Fruit fly (Drosophila melanogaster) whole organism, embryonic: ENCODE results near the gene Cul5.

Source experiments
- Antp ChIP-seq: fragments of 200-800 bp; sonication (Bioruptor generic); optimal IDR thresholded peaks from 3 replicates; lab custom pipeline; 2016; ENCODE audit warnings: missing biosample characterization, missing genetic modification characterization
- Atf6 ChIP-seq: fragments of 200-800 bp; sonication (Bioruptor generic); IDR thresholded peaks from 2 replicates; pipeline ENCODE4 v1.3.6; 2022; ENCODE audit warnings: missing biosample characterization, missing genetic modification characterization
- Bgb ChIP-seq: fragments of 200-800 bp; sonication (Bioruptor generic); IDR thresholded peaks from 2 replicates; pipeline ENCODE4 v1.3.6; 2022; ENCODE audit warnings: missing biosample characterization, missing genetic modification characterization; ENCODE audit not compliant: partially characterized antibody
- Bteb2 ChIP-seq: fragments of 200-800 bp; sonication (Bioruptor generic); optimal IDR thresholded peaks from 2 replicates; lab custom pipeline; 2016; ENCODE audit warnings: missing biosample characterization, missing genetic modification characterization
- CG10654 ChIP-seq: fragments of 200-800 bp; sonication (Bioruptor generic); optimal IDR thresholded peaks from 2 replicates; lab custom pipeline; 2016; ENCODE audit warnings: missing biosample characterization, missing genetic modification characterization
- CG10979 ChIP-seq: fragments of 200-800 bp; sonication (Bioruptor generic); optimal IDR thresholded peaks from 2 replicates; lab custom pipeline; 2018; ENCODE audit warnings: missing biosample characterization, mild to moderate bottlenecking, missing genetic modification characterization, moderate library complexity
- CG11085 ChIP-seq: fragments of 200-800 bp; sonication (Bioruptor generic); IDR thresholded peaks from 2 replicates; pipeline ENCODE4 v1.3.6; 2022; ENCODE audit warnings: missing biosample characterization, missing genetic modification characterization
- CG11696 ChIP-seq: fragments of 200-800 bp; sonication (Bioruptor generic); IDR thresholded peaks from 2 replicates; pipeline ENCODE4 v1.3.6; 2022; ENCODE audit warnings: missing biosample characterization, missing genetic modification characterization
- CG12071 ChIP-seq: fragments of 200-800 bp; sonication (Bioruptor generic); optimal IDR thresholded peaks from 3 replicates; lab custom pipeline; 2018; ENCODE audit warnings: missing biosample characterization, mild to moderate bottlenecking, missing genetic modification characterization
- CG12769 ChIP-seq: fragments of 200-800 bp; sonication (Bioruptor generic); optimal IDR thresholded peaks from 2 replicates; lab custom pipeline; 2019; ENCODE audit warnings: missing biosample characterization, mild to moderate bottlenecking, missing genetic modification characterization, moderate library complexity
- CG13287 ChIP-seq: fragments of 200-800 bp; sonication (Bioruptor generic); IDR thresholded peaks from 2 replicates; pipeline ENCODE4 v1.3.6; 2022; ENCODE audit warnings: missing biosample characterization, missing genetic modification characterization; ENCODE audit not compliant: partially characterized antibody
- CG1602 ChIP-seq: fragments of 200-800 bp; sonication (Bioruptor generic); optimal IDR thresholded peaks from 3 replicates; lab custom pipeline; 2016; ENCODE audit warnings: missing biosample characterization, missing genetic modification characterization
- CG17568 ChIP-seq: fragments of 200-800 bp; sonication (Bioruptor generic); optimal IDR thresholded peaks from 2 replicates; lab custom pipeline; 2018; ENCODE audit warnings: missing biosample characterization, mild to moderate bottlenecking, missing genetic modification characterization, moderate library complexity
- CG1832 ChIP-seq: fragments of 200-800 bp; sonication (Bioruptor generic); optimal IDR thresholded peaks from 2 replicates; lab custom pipeline; 2017; ENCODE audit warnings: missing biosample characterization, mild to moderate bottlenecking, missing genetic modification characterization, inconsistent platforms
- CG18599 ChIP-seq: fragments of 200-800 bp; sonication (Bioruptor generic); optimal IDR thresholded peaks from 3 replicates; lab custom pipeline; 2017; ENCODE audit warnings: missing biosample characterization, missing genetic modification characterization, mild to moderate bottlenecking, moderate library complexity, missing genetic modification reagents
- CG2120 ChIP-seq: fragments of 200-800 bp; sonication (Bioruptor generic); optimal IDR thresholded peaks from 3 replicates; lab custom pipeline; 2016; ENCODE audit warnings: missing biosample characterization, missing genetic modification characterization
- CG2202 ChIP-seq: fragments of 200-800 bp; sonication (Bioruptor generic); optimal IDR thresholded peaks from 2 replicates; lab custom pipeline; 2018; ENCODE audit warnings: missing biosample characterization, mild to moderate bottlenecking, missing genetic modification characterization
- CG30403 ChIP-seq: fragments of 200-800 bp; sonication (Bioruptor generic); optimal IDR thresholded peaks from 3 replicates; lab custom pipeline; 2016; ENCODE audit warnings: missing biosample characterization, missing genetic modification characterization
- CG31441 ChIP-seq: fragments of 200-800 bp; sonication (Bioruptor generic); IDR thresholded peaks from 2 replicates; pipeline ENCODE4 v1.3.6; 2022; ENCODE audit warnings: missing biosample characterization, missing genetic modification characterization
- CG34422 ChIP-seq: fragments of 200-800 bp; sonication (Bioruptor generic); IDR thresholded peaks from 3 replicates; pipeline ENCODE4 v1.3.6; 2022; ENCODE audit warnings: missing biosample characterization, missing genetic modification characterization
- CG6175 ChIP-seq: fragments of 200-800 bp; sonication (Bioruptor generic); IDR thresholded peaks from 3 replicates; pipeline ENCODE4 v1.3.6; 2022; ENCODE audit warnings: missing biosample characterization, missing genetic modification characterization
- CG7786 ChIP-seq: fragments of 200-800 bp; sonication (Bioruptor generic); optimal IDR thresholded peaks from 2 replicates; lab custom pipeline; 2016; ENCODE audit warnings: missing biosample characterization, missing genetic modification characterization
- CG8281 ChIP-seq: fragments of 200-800 bp; sonication (Bioruptor generic); optimal IDR thresholded peaks from 2 replicates; lab custom pipeline; 2018; ENCODE audit warnings: missing biosample characterization, mild to moderate bottlenecking, missing genetic modification characterization, moderate library complexity
- Dbx ChIP-seq: fragments of 200-800 bp; sonication (Bioruptor generic); IDR thresholded peaks from 3 replicates; pipeline ENCODE4 v1.3.6; 2022; ENCODE audit warnings: missing biosample characterization, missing genetic modification characterization
- Dek ChIP-seq: fragments of 200-800 bp; sonication (Bioruptor generic); optimal IDR thresholded peaks from 3 replicates; lab custom pipeline; 2019; ENCODE audit warnings: missing biosample characterization, mild to moderate bottlenecking, missing genetic modification characterization, moderate library complexity
- Fer1 ChIP-seq: fragments of 200-800 bp; sonication (Bioruptor generic); optimal IDR thresholded peaks from 2 replicates; lab custom pipeline; 2017; ENCODE audit warnings: missing biosample characterization, mild to moderate bottlenecking, missing genetic modification characterization
- Hsf ChIP-seq: fragments of 200-800 bp; sonication (Bioruptor generic); optimal IDR thresholded peaks from 3 replicates; lab custom pipeline; 2016; ENCODE audit warnings: missing biosample characterization, missing genetic modification characterization
- Pdp1 ChIP-seq, 2 experiments: fragments of 200-800 bp; sonication (Bioruptor generic); optimal IDR thresholded peaks; 3 replicates each; lab custom pipeline; 2016; ENCODE audit warnings: missing biosample characterization in 2 of 2, missing genetic modification characterization in 2 of 2, mild to moderate bottlenecking in 1 of 2, moderate library complexity in 1 of 2
- Rfx ChIP-seq: fragments of 200-800 bp; sonication (Bioruptor generic); IDR thresholded peaks from 2 replicates; pipeline ENCODE4 v1.3.6; 2022; ENCODE audit warnings: missing biosample characterization, missing genetic modification characterization
- Stat92E ChIP-seq, 3 experiments: fragments of >200 bp in 2 of 3; fragments of 200-800 bp in 1 of 3; sonication (Bioruptor generic) in 1 of 3; optimal IDR thresholded peaks; 2 replicates each; lab custom pipeline; 2017 to 2019; ENCODE audit warnings: missing biosample characterization in 3 of 3, missing genetic modification characterization in 3 of 3, mild to moderate bottlenecking in 1 of 3, moderate library complexity in 1 of 3
- Usf ChIP-seq: fragments of 200-800 bp; sonication (Bioruptor generic); optimal IDR thresholded peaks from 2 replicates; lab custom pipeline; 2017; ENCODE audit warnings: missing genotype, missing biosample characterization, missing genetic modification characterization
- ara ChIP-seq: fragments of 200-800 bp; sonication (Bioruptor generic); IDR thresholded peaks from 2 replicates; pipeline ENCODE4 v1.3.6; 2022; ENCODE audit warnings: missing biosample characterization, missing genetic modification characterization
- az2 ChIP-seq: fragments of 200-800 bp; sonication (Bioruptor generic); optimal IDR thresholded peaks from 3 replicates; lab custom pipeline; 2016; ENCODE audit warnings: missing biosample characterization, missing genetic modification characterization
- bcd ChIP-seq: fragments of 200-800 bp; sonication (Bioruptor generic); optimal IDR thresholded peaks from 2 replicates; lab custom pipeline; 2017; ENCODE audit warnings: missing biosample characterization, mild to moderate bottlenecking, missing genetic modification characterization
- cad ChIP-seq: fragments of >200 bp; optimal IDR thresholded peaks from 2 replicates; lab custom pipeline; 2017; ENCODE audit warnings: missing biosample characterization, missing genetic modification characterization
- chinmo ChIP-seq: fragments of 200-800 bp; sonication (Bioruptor generic); IDR thresholded peaks from 4 replicates; pipeline ENCODE4 v1.3.6; 2022; ENCODE audit warnings: missing biosample characterization, missing genetic modification characterization; ENCODE audit not compliant: partially characterized antibody
- exex ChIP-seq: fragments of 200-800 bp; sonication (Bioruptor generic); optimal IDR thresholded peaks from 4 replicates; lab custom pipeline; 2018; ENCODE audit warnings: missing biosample characterization, mild to moderate bottlenecking, missing genetic modification characterization, moderate library complexity
- gem ChIP-seq: fragments of 200-800 bp; sonication (Bioruptor generic); optimal IDR thresholded peaks from 2 replicates; lab custom pipeline; 2019; ENCODE audit warnings: missing biosample characterization, mild to moderate bottlenecking, missing genetic modification characterization, moderate library complexity
- grn ChIP-seq: fragments of 200-800 bp; sonication (Bioruptor generic); optimal IDR thresholded peaks from 3 replicates; lab custom pipeline; 2017; ENCODE audit warnings: missing biosample characterization, missing genetic modification characterization
- gro ChIP-seq: fragments of 200-800 bp; sonication (Bioruptor generic); optimal IDR thresholded peaks from 2 replicates; lab custom pipeline; 2016; ENCODE audit warnings: missing biosample characterization, missing genetic modification characterization
- gt ChIP-seq: fragments of 200-800 bp; sonication (Bioruptor generic); IDR thresholded peaks from 2 replicates; pipeline ENCODE4 v1.3.6; 2022; ENCODE audit warnings: missing biosample characterization, missing genetic modification characterization
- ind ChIP-seq: fragments of 200-800 bp; sonication (Bioruptor generic); optimal IDR thresholded peaks from 3 replicates; lab custom pipeline; 2016; ENCODE audit warnings: missing biosample characterization, missing genetic modification characterization
- lov ChIP-seq, 2 experiments: fragments of 200-800 bp in 1 of 2; fragments of >200 bp in 1 of 2; sonication (Bioruptor generic) in 1 of 2; IDR thresholded peaks in 1 of 2; optimal IDR thresholded peaks in 1 of 2; 2 replicates in 1 of 2; 3 replicates in 1 of 2; pipeline versions ENCODE4 v1.3.6 to Lab custom; 2017 to 2022; ENCODE audit warnings: missing biosample characterization in 1 of 2, missing genetic modification characterization in 1 of 2
- nau ChIP-seq: fragments of 200-800 bp; sonication (Bioruptor generic); optimal IDR thresholded peaks from 3 replicates; lab custom pipeline; 2017; ENCODE audit warnings: missing biosample characterization, mild to moderate bottlenecking, missing genetic modification characterization, missing genetic modification reagents
- nerfin-1 ChIP-seq: fragments of 200-800 bp; sonication (Bioruptor generic); optimal IDR thresholded peaks from 3 replicates; lab custom pipeline; 2019; ENCODE audit warnings: missing biosample characterization, mild to moderate bottlenecking, missing genetic modification characterization, moderate library complexity
- ranshi ChIP-seq: fragments of 200-800 bp; sonication (Bioruptor generic); IDR thresholded peaks from 2 replicates; pipeline ENCODE4 v1.3.6; 2022; ENCODE audit warnings: missing biosample characterization, missing genetic modification characterization
- tgo ChIP-seq: fragments of 200-800 bp; sonication (Bioruptor generic); IDR thresholded peaks from 3 replicates; pipeline ENCODE4 v1.3.6; 2022; ENCODE audit warnings: missing biosample characterization, missing genetic modification characterization
- tup ChIP-seq: fragments of 200-800 bp; sonication (Bioruptor generic); optimal IDR thresholded peaks from 2 replicates; lab custom pipeline; 2016; ENCODE audit warnings: missing biosample characterization, mild to moderate bottlenecking, missing genetic modification characterization, moderate library complexity

The Cul5 gene

dm6 chr3R:29068430-29069207, 5.8 kb upstream of the Cul5 start (continued):
- TF ChIP-seq gem (tag; lab: Kevin White, UChicago) = peak; percentile 62
- peak; percentile 33 for TF ChIP-seq ind
- peak; percentile 52 for TF ChIP-seq Fer1 (GFP tag; lab: Kevin White, UChicago)
- TF ChIP-seq Dek (tag; lab: Kevin White, UChicago) = peak; percentile 15
- no peak for TF ChIP-seq CG11085 (GFP tag; lab: Robert Waterston, UW)
- TF ChIP-seq Antp (GFP tag; lab: Kevin White, UChicago) = peak; percentile 19
- peak; percentile 26 for TF ChIP-seq Hsf (GFP tag; lab: Kevin White, UChicago)
- TF ChIP-seq Pdp1 (GFP tag; optimal IDR thresholded peaks at IDR 0.05; lab: Kevin White, UChicago) = peak in 1 of 2 experiments; percentile 31
- TF ChIP-seq CG12769 = peak; percentile 80
- no peak for TF ChIP-seq az2 (GFP tag; lab: Kevin White, UChicago)
- peak; percentile 82 for TF ChIP-seq CG18599 (GFP tag; lab: Kevin White, UChicago)
- peak; percentile 53 for TF ChIP-seq bcd (GFP tag; lab: Kevin White, UChicago)
- no peak for TF ChIP-seq CG13287
- peak; percentile 72; the same call in 1 of the 3 replicates for TF ChIP-seq CG34422
- TF ChIP-seq CG12071 (GFP tag; lab: Kevin White, UChicago) = peak; percentile 31
- TF ChIP-seq cad (GFP tag; lab: Kevin White, UChicago) = no peak
- TF ChIP-seq tup (GFP tag; lab: Kevin White, UChicago) = no peak
- TF ChIP-seq gro (GFP tag; lab: Kevin White, UChicago) = peak; percentile 28
- TF ChIP-seq CG6175 = no peak
- TF ChIP-seq lov (optimal IDR thresholded peaks at IDR 0.05; lab: Kevin White, UChicago) = no peak
- no peak for TF ChIP-seq lov (GFP tag; IDR thresholded peaks at IDR 0.05; lab: Robert Waterston, UW)
- no peak for TF ChIP-seq CG1602 (GFP tag; lab: Kevin White, UChicago)
- peak; percentile 74 for TF ChIP-seq Dbx (GFP tag; lab: Robert Waterston, UW)
- peak; percentile 51; the same call in 1 of the 2 replicates for TF ChIP-seq ara (GFP tag; lab: Robert Waterston, UW)
- TF ChIP-seq CG8281 = peak; percentile 17
- peak; percentile 72 for TF ChIP-seq Rfx (GFP tag; lab: Robert Waterston, UW)
- TF ChIP-seq CG2202 (tag; lab: Kevin White, UChicago) = no peak
- no peak for TF ChIP-seq chinmo (GFP tag; lab: Robert Waterston, UW)
- peak; percentile 32; the same call in 1 of the 2 replicates for TF ChIP-seq CG31441 (GFP tag; lab: Robert Waterston, UW)
- TF ChIP-seq CG10654 (GFP tag; lab: Kevin White, UChicago) = peak; percentile 15
- TF ChIP-seq nau (GFP tag; lab: Kevin White, UChicago) = peak; percentile 0
- TF ChIP-seq Stat92E (GFP tag; optimal IDR thresholded peaks at IDR 0.05; lab: Kevin White, UChicago) = no peak
- peak; percentile 15 for TF ChIP-seq CG10979
- no peak for TF ChIP-seq CG17568 (GFP tag; lab: Kevin White, UChicago)
- TF ChIP-seq grn (GFP tag; lab: Kevin White, UChicago) = no peak
- no peak for TF ChIP-seq Usf (GFP tag; lab: Kevin White, UChicago)
- TF ChIP-seq Bgb = no peak
- no peak for TF ChIP-seq CG1832 (GFP tag; lab: Kevin White, UChicago)
- TF ChIP-seq Atf6 (GFP tag; lab: Robert Waterston, UW) = 0 out of 2 replicates have a peak, but pooled peaks have one; percentile 30
- peak; percentile 14 for TF ChIP-seq exex (tag; lab: Kevin White, UChicago)
- TF ChIP-seq nerfin-1 (tag; lab: Kevin White, UChicago) = no peak
- 0 out of 2 replicates have a peak, but pooled peaks have one; percentile 7 for TF ChIP-seq ranshi (GFP tag; lab: Robert Waterston, UW)
- no peak for TF ChIP-seq CG7786 (GFP tag; lab: Kevin White, UChicago)
- peak; percentile 40; the same call in 1 of the 3 replicates for TF ChIP-seq tgo (GFP tag; lab: Robert Waterston, UW)
- TF ChIP-seq CG11696 = peak; percentile 92
- TF ChIP-seq CG2120 = peak; percentile 69
- TF ChIP-seq CG30403 (GFP tag; lab: Kevin White, UChicago) = peak; percentile 34
- TF ChIP-seq Bteb2 (GFP tag; lab: Kevin White, UChicago) = peak; percentile 16
- TF ChIP-seq gt (GFP tag; lab: Robert Waterston, UW) = no peak
